Worm (Caenorhabditis elegans) whole organism, L1 larva: ENCODE measurements around the gene F53B3.3.

Experiments used
- Y116A8C.19 ChIP-seq: sonication (generic microtip); optimal IDR thresholded peaks from 2 replicates; lab custom pipeline; 2016; ENCODE audit warnings: missing compliant biosample characterization, missing genetic modification characterization, borderline replicate concordance
- aha-1 ChIP-seq: fragments of 150-350 bp; optimal IDR thresholded peaks from 2 replicates; lab custom pipeline; 2014; ENCODE audit warnings: missing biosample characterization, missing genetic modification characterization
- ama-1 ChIP-seq: fragments of 150-350 bp; optimal IDR thresholded peaks from 2 replicates; lab custom pipeline; 2014
- ceh-63 ChIP-seq: fragments of 200-800 bp; sonication (Bioruptor generic); optimal IDR thresholded peaks from 2 replicates; lab custom pipeline; 2018; ENCODE audit warnings: mild to moderate bottlenecking, missing genetic modification characterization, missing compliant biosample characterization
- ceh-82 ChIP-seq, 3 experiments: fragments of 150-350 bp in 1 of 3; sonication (generic microtip) in 2 of 3; optimal IDR thresholded peaks; 2 replicates each; lab custom pipeline; 2014 to 2017; ENCODE audit warnings: missing biosample characterization in 3 of 3, missing genetic modification characterization in 3 of 3
- ceh-88 ChIP-seq: fragments of 200-800 bp; sonication (Bioruptor generic); IDR thresholded peaks from 2 replicates; pipeline ENCODE4 v1.3.6; 2022; ENCODE audit warnings: missing genetic modification characterization, missing compliant biosample characterization
- ces-1 ChIP-seq: fragments of 150-350 bp; optimal IDR thresholded peaks from 2 replicates; lab custom pipeline; 2014; ENCODE audit warnings: missing biosample characterization, missing genetic modification reagents, missing genetic modification characterization
- dsc-1 ChIP-seq: sonication (generic microtip); optimal IDR thresholded peaks from 2 replicates; lab custom pipeline; 2016; ENCODE audit warnings: mild to moderate bottlenecking, missing genetic modification characterization, missing compliant biosample characterization
- efl-3 ChIP-seq: fragments of 200-800 bp; sonication (Bioruptor generic); optimal IDR thresholded peaks from 2 replicates; lab custom pipeline; 2018; ENCODE audit warnings: mild to moderate bottlenecking, missing genetic modification characterization, missing compliant biosample characterization
- egl-13 ChIP-seq: sonication (generic microtip); optimal IDR thresholded peaks from 2 replicates; lab custom pipeline; 2016; ENCODE audit warnings: missing genotype, missing genetic modification reagents, missing genetic modification characterization, missing compliant biosample characterization
- egl-27 ChIP-seq, 2 experiments: fragments of 150-350 bp in 1 of 2; sonication (generic microtip); optimal IDR thresholded peaks; 3 replicates each; lab custom pipeline; 2017 to 2018; ENCODE audit warnings: missing biosample characterization in 2 of 2, missing genetic modification characterization in 2 of 2, missing genetic modification reagents in 2 of 2
- elt-3 ChIP-seq, 6 experiments: fragments of 150-350 bp in 1 of 6; sonication (generic microtip); optimal IDR thresholded peaks; 2 replicates each; lab custom pipeline; 2017 to 2018; ENCODE audit warnings: missing biosample characterization in 6 of 6, missing genetic modification characterization in 6 of 6, inconsistent platforms in 1 of 6
- ets-5 ChIP-seq: fragments of 200-800 bp; sonication (Bioruptor generic); IDR thresholded peaks from 2 replicates; pipeline ENCODE4 v1.3.6; 2022; ENCODE audit warnings: missing genetic modification characterization, missing compliant biosample characterization
- fkh-10 ChIP-seq: sonication (generic microtip); optimal IDR thresholded peaks from 2 replicates; lab custom pipeline; 2017; ENCODE audit warnings: missing biosample characterization, missing genetic modification reagents, missing genetic modification characterization
- fkh-4 ChIP-seq: sonication (generic microtip); optimal IDR thresholded peaks from 2 replicates; lab custom pipeline; 2016; ENCODE audit warnings: missing compliant biosample characterization, missing genetic modification characterization, borderline replicate concordance
- fos-1 ChIP-seq: fragments of 150-350 bp; optimal IDR thresholded peaks from 2 replicates; lab custom pipeline; 2014; ENCODE audit warnings: missing biosample characterization, missing genetic modification characterization
- hlh-4 ChIP-seq: sonication (generic microtip); optimal IDR thresholded peaks from 2 replicates; lab custom pipeline; 2016; ENCODE audit warnings: mild to moderate bottlenecking, missing genetic modification characterization, missing compliant biosample characterization
- hpl-2 ChIP-seq: fragments of 150-350 bp; optimal IDR thresholded peaks from 2 replicates; lab custom pipeline; 2014; ENCODE audit warnings: missing biosample characterization, missing genetic modification reagents, missing genetic modification characterization
- irx-1 ChIP-seq: sonication (generic microtip); optimal IDR thresholded peaks from 2 replicates; lab custom pipeline; 2016; ENCODE audit warnings: missing genetic modification characterization, missing compliant biosample characterization
- isw-1 ChIP-seq: fragments of 200-800 bp; sonication (Bioruptor generic); IDR thresholded peaks from 2 replicates; pipeline ENCODE4 v1.3.6; 2022; ENCODE audit warnings: missing genetic modification characterization, missing compliant biosample characterization
- jun-1 ChIP-seq: fragments of 150-350 bp; optimal IDR thresholded peaks from 2 replicates; lab custom pipeline; 2014; ENCODE audit warnings: missing biosample characterization, missing genetic modification reagents, missing genetic modification characterization
- lin-14 ChIP-seq: fragments of 200-800 bp; sonication (Bioruptor generic); optimal IDR thresholded peaks from 2 replicates; lab custom pipeline; 2018; ENCODE audit warnings: mild to moderate bottlenecking, missing genetic modification characterization, moderate library complexity, missing compliant biosample characterization
- lin-15B ChIP-seq: fragments of 150-350 bp; sonication (generic microtip); optimal IDR thresholded peaks from 3 replicates; lab custom pipeline; 2014; ENCODE audit warnings: missing biosample characterization, missing genetic modification characterization
- lin-35 ChIP-seq, 2 experiments: fragments of 150-350 bp; optimal IDR thresholded peaks; 2 replicates each; lab custom pipeline; 2014; ENCODE audit warnings: missing biosample characterization in 2 of 2, missing genetic modification characterization in 2 of 2, missing genetic modification reagents in 2 of 2
- lsy-2 ChIP-seq, 2 experiments: fragments of 150-350 bp; optimal IDR thresholded peaks; 2 replicates each; lab custom pipeline; 2014; ENCODE audit warnings: missing biosample characterization in 2 of 2, missing genetic modification characterization in 2 of 2
- mab-9 ChIP-seq: fragments of 200-800 bp; sonication (Bioruptor generic); IDR thresholded peaks from 2 replicates; pipeline ENCODE4 v1.3.6; 2022; ENCODE audit warnings: missing genetic modification reagents, missing genetic modification characterization, missing compliant biosample characterization
- mdl-1 ChIP-seq, 2 experiments: fragments of 150-350 bp; optimal IDR thresholded peaks; 2 replicates each; lab custom pipeline; 2014 to 2017; ENCODE audit warnings: missing biosample characterization in 2 of 2, missing genetic modification characterization in 2 of 2, inconsistent platforms in 1 of 2
- mep-1 ChIP-seq: fragments of 150-350 bp; optimal IDR thresholded peaks from 2 replicates; lab custom pipeline; 2014; ENCODE audit warnings: missing biosample characterization, missing genetic modification characterization
- nhr-19 ChIP-seq: fragments of 200-800 bp; sonication (Bioruptor generic); conservative IDR thresholded peaks from 2 replicates; pipeline ENCODE4 v1.3.6; 2022; ENCODE audit warnings: missing genetic modification characterization, missing compliant biosample characterization
- nhr-237 ChIP-seq: fragments of 150-350 bp; optimal IDR thresholded peaks from 2 replicates; lab custom pipeline; 2014; ENCODE audit warnings: missing biosample characterization, missing genetic modification characterization
- nhr-28 ChIP-seq: fragments of 150-350 bp; optimal IDR thresholded peaks from 2 replicates; lab custom pipeline; 2014; ENCODE audit warnings: missing biosample characterization, missing genetic modification characterization
- nhr-47 ChIP-seq: sonication (generic microtip); optimal IDR thresholded peaks from 2 replicates; lab custom pipeline; 2016; ENCODE audit warnings: mild to moderate bottlenecking, missing genetic modification characterization, moderate library complexity, missing compliant biosample characterization
- nhr-71 ChIP-seq: sonication (generic microtip); optimal IDR thresholded peaks from 2 replicates; lab custom pipeline; 2016; ENCODE audit warnings: mild to moderate bottlenecking, missing genetic modification characterization, moderate library complexity, missing compliant biosample characterization
- nhr-76 ChIP-seq: sonication (generic microtip); optimal IDR thresholded peaks from 2 replicates; lab custom pipeline; 2017; ENCODE audit warnings: missing biosample characterization, missing genetic modification characterization
- nhr-84 ChIP-seq: sonication (generic microtip); optimal IDR thresholded peaks from 2 replicates; lab custom pipeline; 2017; ENCODE audit warnings: missing biosample characterization, missing genetic modification characterization
- nhr-90 ChIP-seq: sonication (generic microtip); optimal IDR thresholded peaks from 2 replicates; lab custom pipeline; 2016; ENCODE audit warnings: mild to moderate bottlenecking, missing genetic modification characterization, missing compliant biosample characterization; ENCODE audit not compliant: poor library complexity
- pag-3 ChIP-seq: sonication (generic microtip); optimal IDR thresholded peaks from 2 replicates; lab custom pipeline; 2017; ENCODE audit warnings: missing genetic modification characterization, mild to moderate bottlenecking, missing compliant biosample characterization, antibody characterized with exemption, borderline replicate concordance; ENCODE audit not compliant: insufficient read depth
- rnt-1 ChIP-seq: sonication (generic microtip); optimal IDR thresholded peaks from 2 replicates; lab custom pipeline; 2016; ENCODE audit warnings: mild to moderate bottlenecking, missing genetic modification characterization, moderate library complexity, missing compliant biosample characterization
- skn-1 ChIP-seq: fragments of 150-350 bp; optimal IDR thresholded peaks from 2 replicates; lab custom pipeline; 2014; ENCODE audit warnings: missing biosample characterization, missing genetic modification characterization
- sptf-1 ChIP-seq: fragments of 150-350 bp; optimal IDR thresholded peaks from 2 replicates; lab custom pipeline; 2014; ENCODE audit warnings: missing biosample characterization, missing genetic modification characterization
- swsn-7 ChIP-seq: sonication (generic microtip); optimal IDR thresholded peaks from 2 replicates; lab custom pipeline; 2016; ENCODE audit warnings: missing genetic modification characterization, missing compliant biosample characterization
- tlp-1 ChIP-seq: fragments of 150-350 bp; optimal IDR thresholded peaks from 2 replicates; lab custom pipeline; 2014; ENCODE audit warnings: missing biosample characterization, missing genetic modification characterization
- unc-30 ChIP-seq: sonication (generic microtip); optimal IDR thresholded peaks from 2 replicates; lab custom pipeline; 2017; ENCODE audit warnings: missing biosample characterization, missing genetic modification characterization
- xbp-1 ChIP-seq: sonication (generic microtip); optimal IDR thresholded peaks from 2 replicates; lab custom pipeline; 2016; ENCODE audit warnings: missing genetic modification characterization, missing compliant biosample characterization
- zag-1 ChIP-seq: fragments of 150-350 bp; optimal IDR thresholded peaks from 2 replicates; lab custom pipeline; 2014; ENCODE audit warnings: missing biosample characterization, missing genetic modification characterization
- ztf-4 ChIP-seq: fragments of 150-350 bp; optimal IDR thresholded peaks from 2 replicates; lab custom pipeline; 2014; ENCODE audit warnings: missing biosample characterization, missing genetic modification characterization

The F53B3.3 gene

DNA sequence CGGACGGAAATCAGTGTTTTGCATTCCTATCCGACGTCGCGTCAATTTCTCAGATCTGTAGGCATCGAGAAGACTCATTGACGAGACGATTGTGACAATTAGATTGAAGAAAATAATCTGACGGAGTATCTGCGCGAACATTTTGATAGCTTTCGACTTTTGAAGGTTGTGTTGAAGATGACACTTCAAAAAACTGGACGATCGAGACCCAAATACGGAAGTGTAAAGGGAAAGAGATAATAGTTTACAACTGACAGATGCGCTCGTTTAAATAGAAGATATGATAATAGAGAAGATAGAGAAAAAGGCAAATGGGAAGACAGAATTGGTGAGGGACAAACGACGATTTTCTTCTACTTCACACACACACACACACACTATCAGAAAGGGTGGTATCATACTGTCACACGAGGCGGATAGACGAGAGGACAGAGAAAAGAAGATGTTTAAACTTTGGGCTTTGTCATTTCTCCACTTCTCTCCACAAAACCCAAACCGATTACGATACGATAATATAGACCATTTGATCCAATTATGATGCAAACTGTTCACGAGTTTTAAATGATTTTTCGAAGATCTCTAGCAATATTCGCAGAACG is 20.3 kb upstream of the F53B3.3 start, which contains the start of gene B0410.3 (continued):
- TF ChIP-seq sptf-1 (no peak), fos-1 (tag; lab: Kevin White, UChicago) (peak; percentile 17), nhr-76 (no peak), ztf-4 (tag; lab: Kevin White, UChicago) (peak; percentile 62), efl-3 (no peak), isw-1 (GFP tag; lab: Robert Waterston, UW) (no peak), zag-1 (tag; lab: Kevin White, UChicago) (no peak), nhr-28 (no peak), mep-1 (tag; lab: Kevin White, UChicago) (peak; percentile 47), swsn-7 (tag; lab: Kevin White, UChicago) (peak; percentile 6), tlp-1 (tag; lab: Kevin White, UChicago) (no peak), ets-5 (GFP tag; lab: Robert Waterston, UW) (no peak), mab-9 (GFP tag; lab: Robert Waterston, UW) (no peak), egl-27 (tag; optimal IDR thresholded peaks at IDR 0.05; lab: Kevin White, UChicago) (peak in 1 of 2 experiments; percentile 55), Y116A8C.19 (tag; lab: Kevin White, UChicago) (no peak), ces-1 (no peak), lin-35 (GFP tag; optimal IDR thresholded peaks at IDR 0.05; lab: Kevin White, UChicago) (peak; percentile 7 to 60), xbp-1 (no peak), rnt-1 (tag; lab: Kevin White, UChicago) (no peak), jun-1 (peak; percentile 5), egl-13 (no peak), nhr-47 (peak; percentile 64), fkh-4 (no peak), lin-14 (GFP tag; lab: Kevin White, UChicago) (peak; percentile 83), ceh-82 (tag; optimal IDR thresholded peaks at IDR 0.05; lab: Kevin White, UChicago) (no peak), hpl-2 (GFP tag; lab: Kevin White, UChicago) (no peak), ceh-88 (no peak), unc-30 (tag; lab: Kevin White, UChicago) (no peak), lin-15B (no peak), nhr-237 (tag; lab: Kevin White, UChicago) (no peak), aha-1 (tag; lab: Kevin White, UChicago) (no peak), ceh-63 (no peak)

DNA sequence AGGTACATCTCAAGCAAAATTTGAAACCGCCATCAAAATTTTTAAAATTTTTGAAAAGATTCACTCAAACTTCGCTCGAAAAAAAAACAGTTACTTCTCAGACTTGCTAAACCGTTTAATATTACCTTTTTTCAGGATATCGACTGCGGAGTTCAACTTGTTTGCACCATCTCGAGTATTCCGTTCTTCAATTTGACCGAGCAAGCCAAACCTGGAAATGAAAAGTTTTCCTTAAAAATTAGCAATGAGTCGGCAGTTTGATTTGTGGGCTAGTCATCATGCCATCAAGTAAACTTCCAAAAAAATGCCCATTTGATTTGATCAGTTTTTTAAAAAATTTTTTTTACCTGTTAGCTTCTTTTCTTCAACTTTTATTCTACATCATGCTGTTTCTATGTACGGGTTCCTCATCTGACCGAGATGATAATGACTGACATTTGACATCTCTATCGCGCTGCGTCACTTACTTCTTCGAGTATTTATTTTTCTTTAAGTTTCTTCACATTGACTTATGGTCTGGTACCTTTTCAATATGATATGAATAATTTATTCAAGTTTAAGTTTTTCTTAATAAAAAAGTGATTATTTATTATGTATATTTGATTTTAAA is 19.2 kb upstream of the F53B3.3 start:
- TF ChIP-seq nhr-90 (tag; lab: Kevin White, UChicago), result no peak
- TF ChIP-seq irx-1 (tag; lab: Kevin White, UChicago), result no peak
- peak; percentile 2 for TF ChIP-seq nhr-71 (tag; lab: Kevin White, UChicago)
- TF ChIP-seq nhr-84 (tag; lab: Kevin White, UChicago), result no peak
- TF ChIP-seq ztf-4 (tag; lab: Kevin White, UChicago), result peak; percentile 18
- TF ChIP-seq elt-3 (tag; optimal IDR thresholded peaks at IDR 0.05; lab: Kevin White, UChicago), result no peak
- TF ChIP-seq nhr-19, result 0 out of 2 replicates have a peak, but pooled peaks have one; percentile 5
- peak; percentile 12 for TF ChIP-seq ama-1
- no peak for TF ChIP-seq hlh-4
- no peak for TF ChIP-seq fkh-10 (GFP tag; lab: Kevin White, UChicago)
- TF ChIP-seq pag-3 (tag; lab: Kevin White, UChicago), result no peak
- TF ChIP-seq skn-1 (tag; lab: Kevin White, UChicago), result no peak
- TF ChIP-seq lin-14 (GFP tag; lab: Kevin White, UChicago), result no peak
- no peak for TF ChIP-seq mdl-1 (tag; optimal IDR thresholded peaks at IDR 0.05; lab: Kevin White, UChicago)
- no peak for TF ChIP-seq dsc-1 (tag; lab: Kevin White, UChicago)
- peak in 1 of 2 experiments; percentile 1 for TF ChIP-seq lsy-2 (tag; optimal IDR thresholded peaks at IDR 0.05; lab: Kevin White, UChicago)
- no peak for TF ChIP-seq tlp-1 (tag; lab: Kevin White, UChicago)
- TF ChIP-seq hpl-2 (GFP tag; lab: Kevin White, UChicago), result no peak
- peak; percentile 11 for TF ChIP-seq mep-1 (tag; lab: Kevin White, UChicago)
